Worm (Caenorhabditis elegans) whole organism, L3 larva: Measurements from ENCODE around the gene mam-4.
A peak's percentile ranks its signal among the peaks of the same experiment; 100 is the strongest.

Experiments
- R02D3.7 ChIP-seq: fragments of 150-350 bp; optimal IDR thresholded peaks from 2 replicates; lab custom pipeline; 2014; ENCODE audit warnings: missing biosample characterization, missing genetic modification characterization
- aly-2 ChIP-seq: fragments of 150-350 bp; optimal IDR thresholded peaks from 2 replicates; lab custom pipeline; 2014; ENCODE audit warnings: missing biosample characterization, missing genetic modification characterization
- ama-1 ChIP-seq: fragments of 150-350 bp; optimal IDR thresholded peaks from 2 replicates; lab custom pipeline; 2018
- ceh-16 ChIP-seq: sonication (generic microtip); optimal IDR thresholded peaks from 2 replicates; lab custom pipeline; 2017; ENCODE audit warnings: missing biosample characterization, missing genetic modification characterization
- ceh-82 ChIP-seq: fragments of 150-350 bp; optimal IDR thresholded peaks from 2 replicates; lab custom pipeline; 2014; ENCODE audit warnings: missing biosample characterization, missing genetic modification characterization
- ceh-9 ChIP-seq: sonication (generic microtip); optimal IDR thresholded peaks from 2 replicates; lab custom pipeline; 2018; ENCODE audit warnings: missing biosample characterization, missing genetic modification characterization
- daf-12 ChIP-seq: fragments of 150-350 bp; optimal IDR thresholded peaks from 2 replicates; lab custom pipeline; 2014; ENCODE audit warnings: missing biosample characterization, missing genetic modification reagents, missing genetic modification characterization
- egl-27 ChIP-seq: sonication (generic microtip); optimal IDR thresholded peaks from 4 replicates; lab custom pipeline; 2017; ENCODE audit warnings: missing biosample characterization, missing genetic modification reagents, missing genetic modification characterization
- egl-5 ChIP-seq: fragments of 150-350 bp; optimal IDR thresholded peaks from 2 replicates; lab custom pipeline; 2017; ENCODE audit warnings: missing biosample characterization, missing genetic modification reagents, missing genetic modification characterization, inconsistent platforms
- elt-1 ChIP-seq: fragments of 150-350 bp; optimal IDR thresholded peaks from 2 replicates; lab custom pipeline; 2014; ENCODE audit warnings: missing biosample characterization, missing genetic modification characterization
- elt-2 ChIP-seq: sonication (generic microtip); optimal IDR thresholded peaks from 2 replicates; lab custom pipeline; 2016; ENCODE audit warnings: missing genetic modification reagents, mild to moderate bottlenecking, missing genetic modification characterization, missing compliant biosample characterization
- elt-3 ChIP-seq, 3 experiments: fragments of 150-350 bp in 1 of 3; sonication (generic microtip) in 2 of 3; optimal IDR thresholded peaks; 2 replicates in 2 of 3; 4 replicates in 1 of 3; lab custom pipeline; 2014 to 2017; ENCODE audit warnings: missing biosample characterization in 3 of 3, missing genetic modification characterization in 3 of 3
- eor-1 ChIP-seq, 2 experiments: fragments of 150-350 bp; optimal IDR thresholded peaks; 2 replicates each; lab custom pipeline; 2014 to 2018; ENCODE audit warnings: missing biosample characterization in 2 of 2, missing genetic modification characterization in 2 of 2
- fkh-10 ChIP-seq: sonication (generic microtip); optimal IDR thresholded peaks from 2 replicates; lab custom pipeline; 2017; ENCODE audit warnings: missing biosample characterization, missing genetic modification reagents, missing genetic modification characterization
- fkh-2 ChIP-seq: fragments of 150-350 bp; optimal IDR thresholded peaks from 2 replicates; lab custom pipeline; 2014; ENCODE audit warnings: missing biosample characterization, missing genetic modification reagents, missing genetic modification characterization
- fos-1 ChIP-seq: fragments of 150-350 bp; optimal IDR thresholded peaks from 2 replicates; lab custom pipeline; 2014; ENCODE audit warnings: missing biosample characterization, missing genetic modification characterization
- hmg-11 ChIP-seq: sonication (generic microtip); optimal IDR thresholded peaks from 2 replicates; lab custom pipeline; 2016; ENCODE audit warnings: missing genetic modification characterization, missing compliant biosample characterization
- jun-1 ChIP-seq: fragments of 150-350 bp; optimal IDR thresholded peaks from 2 replicates; lab custom pipeline; 2014; ENCODE audit warnings: missing biosample characterization, missing genetic modification reagents, missing genetic modification characterization
- lin-15B ChIP-seq: fragments of 150-350 bp; optimal IDR thresholded peaks from 2 replicates; lab custom pipeline; 2014; ENCODE audit warnings: missing biosample characterization, missing genetic modification characterization
- lin-39 ChIP-seq: fragments of 150-350 bp; optimal IDR thresholded peaks from 2 replicates; lab custom pipeline; 2018; ENCODE audit warnings: missing biosample characterization, missing genetic modification reagents, missing genetic modification characterization
- lsy-12 ChIP-seq: sonication (generic microtip); optimal IDR thresholded peaks from 2 replicates; lab custom pipeline; 2016; ENCODE audit warnings: mild to moderate bottlenecking, missing genetic modification characterization, missing compliant biosample characterization
- mdl-1 ChIP-seq: fragments of 150-350 bp; optimal IDR thresholded peaks from 2 replicates; lab custom pipeline; 2014; ENCODE audit warnings: missing biosample characterization, missing genetic modification characterization
- mml-1 ChIP-seq: fragments of 150-350 bp; sonication (generic microtip); optimal IDR thresholded peaks from 3 replicates; lab custom pipeline; 2014; ENCODE audit warnings: missing biosample characterization, missing genetic modification characterization
- nfya-1 ChIP-seq: sonication (generic microtip); optimal IDR thresholded peaks from 2 replicates; lab custom pipeline; 2017; ENCODE audit warnings: missing genetic modification characterization, mild to moderate bottlenecking, missing compliant biosample characterization, antibody characterized with exemption, moderate library complexity; ENCODE audit not compliant: insufficient read depth
- nhr-11 ChIP-seq: fragments of 150-350 bp; optimal IDR thresholded peaks from 2 replicates; lab custom pipeline; 2014; ENCODE audit warnings: missing biosample characterization, missing genetic modification characterization
- nhr-12 ChIP-seq: fragments of 150-350 bp; optimal IDR thresholded peaks from 2 replicates; lab custom pipeline; 2014; ENCODE audit warnings: missing biosample characterization, missing genetic modification characterization
- nhr-23 ChIP-seq: fragments of 150-350 bp; optimal IDR thresholded peaks from 2 replicates; lab custom pipeline; 2014; ENCODE audit warnings: missing biosample characterization, missing genetic modification reagents, missing genetic modification characterization
- nhr-25 ChIP-seq: sonication (generic microtip); optimal IDR thresholded peaks from 2 replicates; lab custom pipeline; 2017; ENCODE audit warnings: missing biosample characterization, missing genetic modification characterization
- nhr-28 ChIP-seq: fragments of 150-350 bp; optimal IDR thresholded peaks from 2 replicates; lab custom pipeline; 2014; ENCODE audit warnings: missing biosample characterization, missing genetic modification characterization
- nhr-43 ChIP-seq: sonication (generic microtip); optimal IDR thresholded peaks from 2 replicates; lab custom pipeline; 2016; ENCODE audit warnings: mild to moderate bottlenecking, missing genetic modification characterization, missing compliant biosample characterization; ENCODE audit not compliant: poor library complexity, severe bottlenecking
- nhr-67 ChIP-seq: fragments of 150-350 bp; optimal IDR thresholded peaks from 2 replicates; lab custom pipeline; 2014; ENCODE audit warnings: missing biosample characterization, missing genetic modification characterization
- nhr-76 ChIP-seq: fragments of 150-350 bp; sonication (generic microtip); optimal IDR thresholded peaks from 5 replicates; lab custom pipeline; 2014; ENCODE audit warnings: missing biosample characterization, missing genetic modification characterization
- pha-4 ChIP-seq: fragments of 150-350 bp; optimal IDR thresholded peaks from 2 replicates; lab custom pipeline; 2014; ENCODE audit warnings: missing biosample characterization, missing genetic modification reagents, missing genetic modification characterization
- sea-2 ChIP-seq: fragments of 150-350 bp; sonication (generic microtip); optimal IDR thresholded peaks from 4 replicates; lab custom pipeline; 2014; ENCODE audit warnings: missing biosample characterization, missing genetic modification reagents, missing genetic modification characterization
- skn-1 ChIP-seq: fragments of 150-350 bp; optimal IDR thresholded peaks from 2 replicates; lab custom pipeline; 2014; ENCODE audit warnings: missing biosample characterization, missing genetic modification characterization
- tbx-2 ChIP-seq: sonication (generic microtip); optimal IDR thresholded peaks from 2 replicates; lab custom pipeline; 2016; ENCODE audit warnings: mild to moderate bottlenecking, missing genetic modification characterization, missing compliant biosample characterization
- unc-39 ChIP-seq: sonication (generic microtip); optimal IDR thresholded peaks from 4 replicates; lab custom pipeline; 2017; ENCODE audit warnings: missing biosample characterization, missing genetic modification characterization
- unc-62 ChIP-seq: fragments of 150-350 bp; sonication (generic microtip); optimal IDR thresholded peaks from 4 replicates; lab custom pipeline; 2014; ENCODE audit warnings: missing biosample characterization, missing genetic modification reagents, missing genetic modification characterization
- zag-1 ChIP-seq: fragments of 150-350 bp; optimal IDR thresholded peaks from 2 replicates; lab custom pipeline; 2014; ENCODE audit warnings: missing biosample characterization, missing genetic modification characterization
- ztf-11 ChIP-seq: fragments of 150-350 bp; optimal IDR thresholded peaks from 2 replicates; lab custom pipeline; 2014; ENCODE audit warnings: missing biosample characterization, missing genetic modification characterization
- ztf-4 ChIP-seq: fragments of 150-350 bp; optimal IDR thresholded peaks from 2 replicates; lab custom pipeline; 2014; ENCODE audit warnings: missing biosample characterization, missing genetic modification characterization

mam-4 gene

ce11 chrV:11220936-11221335 lies 27.0 kb upstream of the mam-4 start, which contains the start of gene T19B10.2:
Gene T19B10.2, plus strand, starts transcription at chrV:11221302.
- TF ChIP-seq nhr-23 (peak; percentile 76), R02D3.7 (tag; lab: Kevin White, UChicago) (no peak)

DNA sequence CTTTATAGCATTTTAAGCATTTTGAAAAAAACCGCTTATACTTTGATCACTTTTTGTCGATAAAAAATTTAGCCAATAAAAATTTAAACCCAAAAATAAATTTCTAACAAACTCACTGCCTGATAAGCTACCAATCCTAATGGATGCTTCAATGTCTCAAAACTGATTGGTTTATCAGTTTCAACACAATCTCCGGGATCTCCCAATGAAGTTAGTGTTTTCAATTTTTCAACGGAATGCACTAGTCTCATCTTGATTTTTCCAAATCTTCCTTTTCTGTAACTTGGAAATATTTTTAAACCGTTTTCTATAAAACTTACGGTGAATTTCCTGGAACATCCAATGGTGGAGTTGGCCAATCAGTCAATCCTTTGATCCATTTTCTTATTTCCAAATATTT lies 24.2 kb upstream of the mam-4 start:
- TF ChIP-seq lin-39 (tag; lab: Kevin White, UChicago): no peak
- TF ChIP-seq ceh-16 (tag; lab: Kevin White, UChicago): no peak
- no peak for TF ChIP-seq nhr-67 (tag; lab: Kevin White, UChicago)
- TF ChIP-seq ztf-11: no peak
- no peak for TF ChIP-seq unc-39 (tag; lab: Kevin White, UChicago)
- TF ChIP-seq skn-1 (tag; lab: Kevin White, UChicago): no peak
- TF ChIP-seq egl-5: no peak
- no peak for TF ChIP-seq hmg-11
- no peak for TF ChIP-seq fkh-2 (tag; lab: Kevin White, UChicago)
- TF ChIP-seq fkh-10 (GFP tag; lab: Kevin White, UChicago): no peak
- TF ChIP-seq pha-4 (tag; lab: Kevin White, UChicago): no peak
- no peak for TF ChIP-seq nhr-11
- TF ChIP-seq jun-1 (tag; lab: Kevin White, UChicago): no peak
- TF ChIP-seq nhr-12 (tag; lab: Kevin White, UChicago): no peak
- no peak for TF ChIP-seq R02D3.7 (tag; lab: Kevin White, UChicago)
- TF ChIP-seq zag-1: no peak
- no peak for TF ChIP-seq mml-1 (tag; lab: Kevin White, UChicago)
- no peak for TF ChIP-seq lin-15B (tag; lab: Kevin White, UChicago)
- TF ChIP-seq, all 47 proteins: peak for 0

- TF ChIP-seq egl-5: no peak
- TF ChIP-seq nhr-12 (tag; lab: Kevin White, UChicago): no peak
- TF ChIP-seq nhr-11: no peak
- TF ChIP-seq nhr-76: no peak
- no peak for TF ChIP-seq ceh-9
- TF ChIP-seq nhr-67 (tag; lab: Kevin White, UChicago): no peak
- TF ChIP-seq elt-2 (tag; lab: Kevin White, UChicago): peak; percentile 23
- no peak for TF ChIP-seq aly-2 (tag; lab: Kevin White, UChicago)
- TF ChIP-seq nfya-1 (tag; lab: Kevin White, UChicago): peak; percentile 15
- no peak for TF ChIP-seq unc-39 (tag; lab: Kevin White, UChicago)
- no peak for TF ChIP-seq hmg-11
- no peak for TF ChIP-seq mml-1 (tag; lab: Kevin White, UChicago)
- TF ChIP-seq zag-1: no peak
- peak; percentile 69 for TF ChIP-seq ama-1 (lab: Kevin White, UChicago)
- TF ChIP-seq egl-27: no peak
- peak; percentile 21 for TF ChIP-seq nhr-25
- TF ChIP-seq ztf-11: no peak
- no peak for TF ChIP-seq skn-1 (tag; lab: Kevin White, UChicago)
- TF ChIP-seq nhr-28 (tag; lab: Kevin White, UChicago): no peak
- TF ChIP-seq nhr-23: peak; percentile 40
- peak; percentile 4 for TF ChIP-seq lin-39 (tag; lab: Kevin White, UChicago)
- peak; percentile 1 for TF ChIP-seq tbx-2 (tag; lab: Kevin White, UChicago)
- TF ChIP-seq sea-2 (GFP tag; lab: Kevin White, UChicago): no peak
- TF ChIP-seq lsy-12 (tag; lab: Kevin White, UChicago): peak; percentile 33
- TF ChIP-seq pha-4 (tag; lab: Kevin White, UChicago): peak; percentile 62
- TF ChIP-seq fkh-10 (GFP tag; lab: Kevin White, UChicago): no peak
- TF ChIP-seq R02D3.7 (tag; lab: Kevin White, UChicago): no peak
These were observed 22.0 kb upstream of the mam-4 start, which contains the start of gene bgal-1 for ce11 chrV:11225981-11226380. Gene bgal-1, minus strand, starts transcription at chrV:11226018.

DNA sequence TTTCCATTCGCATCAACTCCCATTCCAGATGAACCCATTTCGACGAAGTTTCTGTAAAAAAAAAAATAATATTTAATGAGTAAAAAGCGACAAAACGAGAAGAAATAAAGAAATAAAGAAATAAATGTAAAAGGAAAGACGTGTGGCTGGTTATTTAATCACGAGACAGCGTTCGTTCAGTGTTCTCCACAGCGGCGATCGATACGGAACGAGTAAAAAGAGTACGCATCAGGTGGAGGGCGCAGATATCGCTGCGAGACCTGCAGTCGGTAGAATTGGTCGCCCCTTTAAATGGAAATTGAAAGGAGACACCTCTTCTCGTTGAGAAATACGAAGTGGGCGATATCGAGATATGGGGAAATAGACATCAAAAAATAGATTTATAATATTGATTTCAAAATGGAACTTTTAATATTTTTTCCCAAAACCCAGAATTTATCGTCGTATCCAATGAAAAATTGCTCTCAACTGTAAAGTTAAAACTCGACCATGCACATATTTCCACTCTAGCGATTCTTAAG lies 19.2 kb upstream of the mam-4 start, which contains the start of gene pqn-70:
pqn-70 (minus strand) TSS at position 51 of the 521 bp plus-strand sequence.
- TF ChIP-seq ztf-4 (tag; lab: Kevin White, UChicago) (peak; percentile 55), egl-5 (peak; percentile 77), lin-15B (tag; lab: Kevin White, UChicago) (peak; percentile 81), ceh-82 (tag; lab: Kevin White, UChicago) (peak; percentile 73), daf-12 (no peak), unc-62 (GFP tag; lab: Kevin White, UChicago) (no peak), nfya-1 (tag; lab: Kevin White, UChicago) (peak; percentile 93), elt-2 (tag; lab: Kevin White, UChicago) (peak; percentile 67), lin-39 (tag; lab: Kevin White, UChicago) (peak; percentile 89), nhr-23 (peak; percentile 89), ceh-9 (no peak), eor-1 (tag; optimal IDR thresholded peaks at IDR 0.05; lab: Kevin White, UChicago) (no peak), fos-1 (tag; lab: Kevin White, UChicago) (no peak), lsy-12 (tag; lab: Kevin White, UChicago) (peak; percentile 85), nhr-43 (tag; lab: Kevin White, UChicago) (peak; percentile 75), nhr-11 (no peak), elt-3 (tag; optimal IDR thresholded peaks at IDR 0.05; lab: Kevin White, UChicago) (no peak), zag-1 (no peak), elt-1 (tag; lab: Kevin White, UChicago) (no peak), fkh-2 (tag; lab: Kevin White, UChicago) (no peak), unc-39 (tag; lab: Kevin White, UChicago) (no peak), pha-4 (tag; lab: Kevin White, UChicago) (peak; percentile 89), R02D3.7 (tag; lab: Kevin White, UChicago) (peak; percentile 53), nhr-25 (peak; percentile 86), skn-1 (tag; lab: Kevin White, UChicago) (peak; percentile 51), egl-27 (peak; percentile 19), sea-2 (GFP tag; lab: Kevin White, UChicago) (no peak), aly-2 (tag; lab: Kevin White, UChicago) (no peak), ztf-11 (no peak), nhr-76 (no peak), ama-1 (lab: Kevin White, UChicago) (peak; percentile 63), fkh-10 (GFP tag; lab: Kevin White, UChicago) (peak; percentile 29), hmg-11 (peak; percentile 91), mdl-1 (tag; lab: Kevin White, UChicago) (peak; percentile 19)
